Worm (Caenorhabditis elegans) whole organism, L1 larva: Measurements from ENCODE around the gene T13C2.2.

Experiments
- C04F5.9 ChIP-seq: sonication (generic microtip); optimal IDR thresholded peaks from 2 replicates; lab custom pipeline; 2016; ENCODE audit warnings: missing genetic modification characterization, missing compliant biosample characterization
- C16A3.4 ChIP-seq: fragments of 150-350 bp; optimal IDR thresholded peaks from 2 replicates; lab custom pipeline; 2014; ENCODE audit warnings: missing biosample characterization, missing genetic modification characterization
- aly-2 ChIP-seq: fragments of 150-350 bp; optimal IDR thresholded peaks from 2 replicates; lab custom pipeline; 2014; ENCODE audit warnings: missing biosample characterization, missing genetic modification characterization
- blmp-1 ChIP-seq: fragments of 150-350 bp; optimal IDR thresholded peaks from 2 replicates; lab custom pipeline; 2014; ENCODE audit warnings: missing biosample characterization, missing genetic modification characterization
- ceh-8 ChIP-seq: fragments of 200-800 bp; sonication (Bioruptor generic); optimal IDR thresholded peaks from 2 replicates; lab custom pipeline; 2018; ENCODE audit warnings: mild to moderate bottlenecking, missing genetic modification characterization, moderate library complexity, missing compliant biosample characterization
- ceh-82 ChIP-seq, 3 experiments: fragments of 150-350 bp in 1 of 3; sonication (generic microtip) in 2 of 3; optimal IDR thresholded peaks; 2 replicates each; lab custom pipeline; 2014 to 2017; ENCODE audit warnings: missing biosample characterization in 3 of 3, missing genetic modification characterization in 3 of 3
- ceh-88 ChIP-seq: fragments of 200-800 bp; sonication (Bioruptor generic); IDR thresholded peaks from 2 replicates; pipeline ENCODE4 v1.3.6; 2022; ENCODE audit warnings: missing genetic modification characterization, missing compliant biosample characterization
- ceh-90 ChIP-seq: sonication (generic microtip); optimal IDR thresholded peaks from 2 replicates; lab custom pipeline; 2016; ENCODE audit warnings: missing genetic modification characterization, missing compliant biosample characterization
- dpl-1 ChIP-seq, 3 experiments: fragments of 150-350 bp in 2 of 3; sonication (generic microtip) in 1 of 3; optimal IDR thresholded peaks; 2 replicates each; lab custom pipeline; 2014 to 2017; ENCODE audit warnings: missing biosample characterization in 3 of 3, missing genetic modification characterization in 3 of 3, missing genetic modification reagents in 3 of 3
- dsc-1 ChIP-seq: sonication (generic microtip); optimal IDR thresholded peaks from 2 replicates; lab custom pipeline; 2016; ENCODE audit warnings: mild to moderate bottlenecking, missing genetic modification characterization, missing compliant biosample characterization
- egl-13 ChIP-seq: sonication (generic microtip); optimal IDR thresholded peaks from 2 replicates; lab custom pipeline; 2016; ENCODE audit warnings: missing genotype, missing genetic modification reagents, missing genetic modification characterization, missing compliant biosample characterization
- elt-2 ChIP-seq: sonication (generic microtip); optimal IDR thresholded peaks from 2 replicates; lab custom pipeline; 2016; ENCODE audit warnings: missing genetic modification characterization, mild to moderate bottlenecking, inconsistent platforms, missing compliant biosample characterization, missing genetic modification reagents
- elt-3 ChIP-seq, 6 experiments: fragments of 150-350 bp in 1 of 6; sonication (generic microtip); optimal IDR thresholded peaks; 2 replicates each; lab custom pipeline; 2017 to 2018; ENCODE audit warnings: missing biosample characterization in 6 of 6, missing genetic modification characterization in 6 of 6, inconsistent platforms in 1 of 6
- fkh-10 ChIP-seq: sonication (generic microtip); optimal IDR thresholded peaks from 2 replicates; lab custom pipeline; 2017; ENCODE audit warnings: missing biosample characterization, missing genetic modification reagents, missing genetic modification characterization
- fkh-4 ChIP-seq: sonication (generic microtip); optimal IDR thresholded peaks from 2 replicates; lab custom pipeline; 2016; ENCODE audit warnings: missing compliant biosample characterization, missing genetic modification characterization, borderline replicate concordance
- fkh-8 ChIP-seq: sonication (generic microtip); optimal IDR thresholded peaks from 2 replicates; lab custom pipeline; 2016; ENCODE audit warnings: mild to moderate bottlenecking, missing genetic modification characterization, missing compliant biosample characterization
- grh-1 ChIP-seq: fragments of 200-800 bp; sonication (Bioruptor generic); IDR thresholded peaks from 2 replicates; pipeline ENCODE4 v1.3.6; 2022; ENCODE audit warnings: missing genetic modification reagents, missing genetic modification characterization, missing compliant biosample characterization
- hlh-4 ChIP-seq: sonication (generic microtip); optimal IDR thresholded peaks from 2 replicates; lab custom pipeline; 2016; ENCODE audit warnings: mild to moderate bottlenecking, missing genetic modification characterization, missing compliant biosample characterization
- irx-1 ChIP-seq: sonication (generic microtip); optimal IDR thresholded peaks from 2 replicates; lab custom pipeline; 2016; ENCODE audit warnings: missing genetic modification characterization, missing compliant biosample characterization
- isw-1 ChIP-seq: fragments of 200-800 bp; sonication (Bioruptor generic); IDR thresholded peaks from 2 replicates; pipeline ENCODE4 v1.3.6; 2022; ENCODE audit warnings: missing genetic modification characterization, missing compliant biosample characterization
- jun-1 ChIP-seq: fragments of 150-350 bp; optimal IDR thresholded peaks from 2 replicates; lab custom pipeline; 2014; ENCODE audit warnings: missing biosample characterization, missing genetic modification reagents, missing genetic modification characterization
- lin-39 ChIP-seq: fragments of 150-350 bp; optimal IDR thresholded peaks from 2 replicates; lab custom pipeline; 2014; ENCODE audit warnings: missing biosample characterization, missing genetic modification reagents, missing genetic modification characterization
- lsy-2 ChIP-seq, 2 experiments: fragments of 150-350 bp; optimal IDR thresholded peaks; 2 replicates each; lab custom pipeline; 2014; ENCODE audit warnings: missing biosample characterization in 2 of 2, missing genetic modification characterization in 2 of 2
- mab-9 ChIP-seq: fragments of 200-800 bp; sonication (Bioruptor generic); IDR thresholded peaks from 2 replicates; pipeline ENCODE4 v1.3.6; 2022; ENCODE audit warnings: missing genetic modification reagents, missing genetic modification characterization, missing compliant biosample characterization
- mef-2 ChIP-seq: fragments of 150-350 bp; optimal IDR thresholded peaks from 2 replicates; lab custom pipeline; 2014; ENCODE audit warnings: missing biosample characterization, missing genetic modification characterization
- mep-1 ChIP-seq: fragments of 150-350 bp; optimal IDR thresholded peaks from 2 replicates; lab custom pipeline; 2014; ENCODE audit warnings: missing biosample characterization, missing genetic modification characterization
- nhr-11 ChIP-seq: fragments of 150-350 bp; optimal IDR thresholded peaks from 2 replicates; lab custom pipeline; 2014; ENCODE audit warnings: missing biosample characterization, missing genetic modification characterization
- nhr-12 ChIP-seq: sonication (generic microtip); optimal IDR thresholded peaks from 2 replicates; lab custom pipeline; 2017; ENCODE audit warnings: missing biosample characterization, missing genetic modification characterization
- nhr-28 ChIP-seq: fragments of 150-350 bp; optimal IDR thresholded peaks from 2 replicates; lab custom pipeline; 2014; ENCODE audit warnings: missing biosample characterization, missing genetic modification characterization
- nhr-76 ChIP-seq: sonication (generic microtip); optimal IDR thresholded peaks from 2 replicates; lab custom pipeline; 2017; ENCODE audit warnings: missing biosample characterization, missing genetic modification characterization
- nhr-77 ChIP-seq: fragments of 150-350 bp; optimal IDR thresholded peaks from 2 replicates; lab custom pipeline; 2014; ENCODE audit warnings: missing biosample characterization, missing genetic modification characterization
- nhr-84 ChIP-seq: sonication (generic microtip); optimal IDR thresholded peaks from 2 replicates; lab custom pipeline; 2017; ENCODE audit warnings: missing biosample characterization, missing genetic modification characterization
- nhr-90 ChIP-seq: sonication (generic microtip); optimal IDR thresholded peaks from 2 replicates; lab custom pipeline; 2016; ENCODE audit warnings: mild to moderate bottlenecking, missing genetic modification characterization, missing compliant biosample characterization; ENCODE audit not compliant: poor library complexity
- pag-3 ChIP-seq: sonication (generic microtip); optimal IDR thresholded peaks from 2 replicates; lab custom pipeline; 2017; ENCODE audit warnings: missing genetic modification characterization, mild to moderate bottlenecking, missing compliant biosample characterization, antibody characterized with exemption, borderline replicate concordance; ENCODE audit not compliant: insufficient read depth
- pax-3 ChIP-seq: fragments of 200-800 bp; sonication (Bioruptor generic); optimal IDR thresholded peaks from 2 replicates; lab custom pipeline; 2018; ENCODE audit warnings: mild to moderate bottlenecking, missing genetic modification characterization, moderate library complexity, missing compliant biosample characterization
- pqm-1 ChIP-seq: sonication (generic microtip); optimal IDR thresholded peaks from 3 replicates; lab custom pipeline; 2017; ENCODE audit warnings: missing biosample characterization, missing genetic modification characterization
- skn-1 ChIP-seq: fragments of 150-350 bp; optimal IDR thresholded peaks from 2 replicates; lab custom pipeline; 2014; ENCODE audit warnings: missing biosample characterization, missing genetic modification characterization
- snu-23 ChIP-seq: sonication (generic microtip); optimal IDR thresholded peaks from 2 replicates; lab custom pipeline; 2016; ENCODE audit warnings: missing genetic modification characterization, missing compliant biosample characterization
- sox-4 ChIP-seq: sonication (generic microtip); optimal IDR thresholded peaks from 2 replicates; lab custom pipeline; 2016; ENCODE audit warnings: missing genetic modification characterization, missing compliant biosample characterization
- sup-37 ChIP-seq: fragments of 200-800 bp; sonication (Bioruptor generic); optimal IDR thresholded peaks from 2 replicates; lab custom pipeline; 2018; ENCODE audit warnings: mild to moderate bottlenecking, missing genetic modification characterization, missing compliant biosample characterization
- swsn-7 ChIP-seq: sonication (generic microtip); optimal IDR thresholded peaks from 2 replicates; lab custom pipeline; 2016; ENCODE audit warnings: missing genetic modification characterization, missing compliant biosample characterization
- unc-130 ChIP-seq: fragments of 150-350 bp; optimal IDR thresholded peaks from 2 replicates; lab custom pipeline; 2017; ENCODE audit warnings: missing biosample characterization, missing genetic modification characterization, inconsistent platforms
- unc-62 ChIP-seq: fragments of 150-350 bp; optimal IDR thresholded peaks from 2 replicates; lab custom pipeline; 2014; ENCODE audit warnings: missing biosample characterization, missing genetic modification reagents, missing genetic modification characterization
- unc-86 ChIP-seq: sonication (generic microtip); optimal IDR thresholded peaks from 2 replicates; lab custom pipeline; 2016; ENCODE audit warnings: missing genetic modification characterization, missing compliant biosample characterization
- unc-98 ChIP-seq: fragments of 200-800 bp; sonication (Bioruptor generic); IDR thresholded peaks from 2 replicates; pipeline ENCODE4 v1.3.6; 2022; ENCODE audit warnings: missing genetic modification characterization, missing compliant biosample characterization
- zag-1 ChIP-seq: fragments of 150-350 bp; optimal IDR thresholded peaks from 2 replicates; lab custom pipeline; 2014; ENCODE audit warnings: missing biosample characterization, missing genetic modification characterization
- zip-4 ChIP-seq: fragments of 200-800 bp; sonication (Bioruptor generic); optimal IDR thresholded peaks from 2 replicates; lab custom pipeline; 2018; ENCODE audit warnings: mild to moderate bottlenecking, missing genetic modification characterization, moderate library complexity, missing compliant biosample characterization
- ztf-11 ChIP-seq, 2 experiments: sonication (generic microtip); optimal IDR thresholded peaks; 2 replicates each; lab custom pipeline; 2016 to 2017; ENCODE audit warnings: missing genetic modification characterization in 2 of 2, missing biosample characterization in 1 of 2, missing compliant biosample characterization in 1 of 2
- ztf-4 ChIP-seq: fragments of 150-350 bp; optimal IDR thresholded peaks from 2 replicates; lab custom pipeline; 2014; ENCODE audit warnings: missing biosample characterization, missing genetic modification characterization

T13C2.2 gene

DNA sequence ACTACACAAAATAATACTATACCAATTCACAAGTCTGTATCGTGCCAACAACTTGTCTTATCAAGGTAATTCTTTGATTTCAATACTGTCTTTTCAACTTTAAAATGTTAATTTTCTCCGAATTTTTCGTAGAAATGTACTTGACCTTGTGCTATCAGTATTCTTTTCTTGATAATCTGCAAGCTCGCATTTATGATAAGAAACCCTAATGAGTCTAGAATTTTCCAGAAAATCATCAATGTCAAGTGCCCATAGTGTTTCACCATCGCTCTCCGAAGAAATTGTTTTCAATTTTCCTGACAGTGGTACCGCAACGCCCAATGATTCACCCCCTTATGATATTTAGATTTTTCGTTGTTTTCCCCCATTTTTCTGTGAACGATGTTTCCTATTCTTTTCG is 10.8 kb upstream of the T13C2.2 start:
- peak; percentile 81 for TF ChIP-seq elt-2 (tag; lab: Kevin White, UChicago)
- no peak for TF ChIP-seq fkh-8 (tag; lab: Kevin White, UChicago)
- TF ChIP-seq pqm-1 (tag; lab: Kevin White, UChicago), result peak; percentile 64
- TF ChIP-seq snu-23 (GFP tag; lab: Kevin White, UChicago), result no peak

ce11 chrII:6781983-6782382 is 10.0 kb upstream of the T13C2.2 start:
- no peak for TF ChIP-seq ceh-82 (tag; optimal IDR thresholded peaks at IDR 0.05; lab: Kevin White, UChicago)
- TF ChIP-seq aly-2 (tag; lab: Kevin White, UChicago), result no peak
- TF ChIP-seq zag-1 (tag; lab: Kevin White, UChicago), result no peak
- no peak for TF ChIP-seq sox-4 (tag; lab: Kevin White, UChicago)
- TF ChIP-seq isw-1, result no peak
- TF ChIP-seq fkh-4 (tag; lab: Kevin White, UChicago), result no peak
- TF ChIP-seq pag-3 (tag; lab: Kevin White, UChicago), result no peak
- no peak for TF ChIP-seq ceh-88 (GFP tag; lab: Robert Waterston, UW)
- no peak for TF ChIP-seq ztf-11 (tag; optimal IDR thresholded peaks at IDR 0.05; lab: Kevin White, UChicago)
- no peak for TF ChIP-seq swsn-7
- no peak for TF ChIP-seq irx-1 (tag; lab: Kevin White, UChicago)
- no peak for TF ChIP-seq nhr-12
- TF ChIP-seq nhr-28, result no peak
- TF ChIP-seq unc-86, result no peak
- no peak for TF ChIP-seq C16A3.4
- TF ChIP-seq, all 84 proteins: peak for 0

- TF ChIP-seq zag-1 (tag; lab: Kevin White, UChicago) (no peak), egl-13 (tag; lab: Kevin White, UChicago) (peak; percentile 56), ztf-4 (peak; percentile 36), C04F5.9 (tag; lab: Kevin White, UChicago) (no peak), C16A3.4 (peak; percentile 36), aly-2 (tag; lab: Kevin White, UChicago) (no peak), mep-1 (tag; lab: Kevin White, UChicago) (peak; percentile 50), nhr-90 (tag; lab: Kevin White, UChicago) (no peak), dsc-1 (tag; lab: Kevin White, UChicago) (no peak), unc-98 (GFP tag; lab: Robert Waterston, UW) (no peak), fkh-10 (GFP tag; lab: Kevin White, UChicago) (peak; percentile 1), hlh-4 (tag; lab: Kevin White, UChicago) (no peak), elt-3 (tag; optimal IDR thresholded peaks at IDR 0.05; lab: Kevin White, UChicago) (peak in 1 of 6 experiments; percentile 8), nhr-12 (no peak), nhr-11 (tag; lab: Kevin White, UChicago) (no peak), swsn-7 (peak; percentile 37), ceh-88 (GFP tag; lab: Robert Waterston, UW) (no peak), ceh-8 (no peak), jun-1 (tag; lab: Kevin White, UChicago) (peak; percentile 51), dpl-1 (GFP tag; optimal IDR thresholded peaks at IDR 0.05; lab: Kevin White, UChicago) (peak; percentile 1 to 44 (median 30)), pax-3 (tag; lab: Kevin White, UChicago) (peak; percentile 70), fkh-4 (tag; lab: Kevin White, UChicago) (no peak), nhr-77 (no peak), ceh-90 (tag; lab: Kevin White, UChicago) (no peak), unc-62 (GFP tag; lab: Kevin White, UChicago) (no peak), snu-23 (GFP tag; lab: Kevin White, UChicago) (peak; percentile 58), pag-3 (tag; lab: Kevin White, UChicago) (no peak), mef-2 (tag; lab: Kevin White, UChicago) (no peak), grh-1 (GFP tag; lab: Robert Waterston, UW) (no peak), unc-130 (tag; lab: Kevin White, UChicago) (peak; percentile 81), zip-4 (GFP tag; lab: Kevin White, UChicago) (peak; percentile 93), nhr-76 (no peak), blmp-1 (no peak), nhr-84 (tag; lab: Kevin White, UChicago) (no peak), lin-39 (tag; lab: Kevin White, UChicago) (peak; percentile 15), sup-37 (no peak), lsy-2 (tag; optimal IDR thresholded peaks at IDR 0.05; lab: Kevin White, UChicago) (peak; percentile 49 to 75), skn-1 (peak; percentile 65), mab-9 (GFP tag; lab: Robert Waterston, UW) (no peak)
Observed at ce11 chrII:6782738-6783163, 9.2 kb upstream of the T13C2.2 start.
